Fruit fly (Drosophila melanogaster) whole organism, embryonic: Measurements from ENCODE around the gene Sec23.

Experiments used
- Abd-B ChIP-seq: fragments of 200-800 bp; sonication (Bioruptor generic); optimal IDR thresholded peaks from 2 replicates; lab custom pipeline; 2018; ENCODE audit warnings: missing biosample characterization, mild to moderate bottlenecking, missing genetic modification characterization, moderate library complexity
- Bdp1 ChIP-seq: fragments of 200-800 bp; sonication (Bioruptor generic); optimal IDR thresholded peaks from 3 replicates; lab custom pipeline; 2016; ENCODE audit warnings: missing biosample characterization, missing genetic modification characterization
- C15 ChIP-seq: fragments of 200-800 bp; sonication (Bioruptor generic); IDR thresholded peaks from 3 replicates; pipeline ENCODE4 v1.3.6; 2022; ENCODE audit warnings: missing biosample characterization, missing genetic modification characterization
- CG10209 ChIP-seq: fragments of 200-800 bp; sonication (Bioruptor generic); optimal IDR thresholded peaks from 3 replicates; lab custom pipeline; 2017; ENCODE audit warnings: missing biosample characterization, mild to moderate bottlenecking, missing genetic modification characterization, missing genetic modification reagents
- CG10979 ChIP-seq: fragments of 200-800 bp; sonication (Bioruptor generic); optimal IDR thresholded peaks from 2 replicates; lab custom pipeline; 2018; ENCODE audit warnings: missing biosample characterization, mild to moderate bottlenecking, missing genetic modification characterization, moderate library complexity
- CG11560 ChIP-seq: fragments of 200-800 bp; sonication (Bioruptor generic); IDR thresholded peaks from 3 replicates; pipeline ENCODE4 v1.3.6; 2022; ENCODE audit warnings: missing biosample characterization, missing genetic modification characterization
- CG12071 ChIP-seq: fragments of 200-800 bp; sonication (Bioruptor generic); optimal IDR thresholded peaks from 3 replicates; lab custom pipeline; 2018; ENCODE audit warnings: missing biosample characterization, mild to moderate bottlenecking, missing genetic modification characterization
- CG12155 ChIP-seq: fragments of 200-800 bp; sonication (Bioruptor generic); optimal IDR thresholded peaks from 3 replicates; lab custom pipeline; 2016; ENCODE audit warnings: missing biosample characterization, missing genetic modification characterization
- CG12769 ChIP-seq: fragments of 200-800 bp; sonication (Bioruptor generic); optimal IDR thresholded peaks from 2 replicates; lab custom pipeline; 2019; ENCODE audit warnings: missing biosample characterization, mild to moderate bottlenecking, missing genetic modification characterization, moderate library complexity
- CG14667 ChIP-seq: fragments of 200-800 bp; sonication (Bioruptor generic); IDR thresholded peaks from 2 replicates; pipeline ENCODE4 v1.3.6; 2022; ENCODE audit warnings: missing biosample characterization, missing genetic modification characterization
- CG16815 ChIP-seq: fragments of 200-800 bp; sonication (Bioruptor generic); optimal IDR thresholded peaks from 3 replicates; lab custom pipeline; 2017; ENCODE audit warnings: missing biosample characterization, mild to moderate bottlenecking, missing genetic modification characterization
- CG2889 ChIP-seq: fragments of 200-800 bp; sonication (Bioruptor generic); IDR thresholded peaks from 3 replicates; pipeline ENCODE4 v1.3.6; 2022; ENCODE audit warnings: missing biosample characterization, missing genetic modification characterization
- CG30020 ChIP-seq: fragments of 200-800 bp; optimal IDR thresholded peaks from 2 replicates; lab custom pipeline; 2019; ENCODE audit warnings: missing biosample characterization, mild to moderate bottlenecking, missing genetic modification characterization, moderate library complexity
- CG32532 ChIP-seq: fragments of 200-800 bp; sonication (Bioruptor generic); IDR thresholded peaks from 2 replicates; pipeline ENCODE4 v1.3.6; 2022; ENCODE audit warnings: missing biosample characterization, missing genetic modification characterization
- CG3838 ChIP-seq: fragments of 200-800 bp; sonication (Bioruptor generic); optimal IDR thresholded peaks from 3 replicates; lab custom pipeline; 2016; ENCODE audit warnings: missing biosample characterization, missing genetic modification characterization
- CG4854 ChIP-seq: fragments of 200-800 bp; sonication (Bioruptor generic); optimal IDR thresholded peaks from 2 replicates; lab custom pipeline; 2016; ENCODE audit warnings: missing biosample characterization, missing genetic modification characterization, inconsistent platforms
- CG5180 ChIP-seq: fragments of 200-800 bp; sonication (Bioruptor generic); optimal IDR thresholded peaks from 3 replicates; lab custom pipeline; 2017; ENCODE audit warnings: missing biosample characterization, missing genetic modification characterization, mild to moderate bottlenecking, moderate library complexity, missing genetic modification reagents
- CG5953 ChIP-seq: fragments of 200-800 bp; sonication (Bioruptor generic); IDR thresholded peaks from 2 replicates; pipeline ENCODE4 v1.3.6; 2022; ENCODE audit warnings: missing biosample characterization, missing genetic modification characterization
- CG6689 ChIP-seq: fragments of 200-800 bp; sonication (Bioruptor generic); IDR thresholded peaks from 2 replicates; pipeline ENCODE4 v1.3.6; 2022; ENCODE audit warnings: missing biosample characterization, missing genetic modification characterization
- CG7271 ChIP-seq: fragments of 200-800 bp; sonication (Bioruptor generic); optimal IDR thresholded peaks from 2 replicates; lab custom pipeline; 2018; ENCODE audit warnings: missing biosample characterization, mild to moderate bottlenecking, missing genetic modification characterization, moderate library complexity
- CG7745 ChIP-seq: fragments of 200-800 bp; sonication (Bioruptor generic); optimal IDR thresholded peaks from 2 replicates; lab custom pipeline; 2018; ENCODE audit warnings: missing biosample characterization, mild to moderate bottlenecking, missing genetic modification characterization, moderate library complexity
- CG7839 ChIP-seq: fragments of 200-800 bp; sonication (Bioruptor generic); optimal IDR thresholded peaks from 3 replicates; lab custom pipeline; 2018; ENCODE audit warnings: missing biosample characterization, mild to moderate bottlenecking, missing genetic modification characterization, moderate library complexity
- Ets65A ChIP-seq: fragments of 200-800 bp; sonication (Bioruptor generic); peaks from one replicate; lab custom pipeline; 2016; ENCODE audit warnings: missing biosample characterization, missing genetic modification characterization
- Gsc ChIP-seq: fragments of 200-800 bp; sonication (Bioruptor generic); IDR thresholded peaks from 2 replicates; pipeline ENCODE4 v1.3.6; 2022; ENCODE audit warnings: missing biosample characterization, missing genetic modification characterization
- Hr78 ChIP-seq, 2 experiments: fragments of 200-800 bp in 1 of 2; fragments of >200 bp in 1 of 2; sonication (Bioruptor generic) in 1 of 2; optimal IDR thresholded peaks; 2 replicates each; lab custom pipeline; 2017 to 2019; ENCODE audit warnings: missing biosample characterization in 2 of 2, missing genetic modification characterization in 2 of 2, mild to moderate bottlenecking in 1 of 2, moderate library complexity in 1 of 2
- Lim3 ChIP-seq: fragments of 200-800 bp; sonication (Bioruptor generic); IDR thresholded peaks from 2 replicates; pipeline ENCODE4 v1.3.6; 2022; ENCODE audit warnings: missing biosample characterization, missing genetic modification characterization
- MESR4 ChIP-seq: fragments of 200-800 bp; sonication (Bioruptor generic); optimal IDR thresholded peaks from 2 replicates; lab custom pipeline; 2018; ENCODE audit warnings: missing biosample characterization, mild to moderate bottlenecking, missing genetic modification characterization, moderate library complexity
- Mrtf ChIP-seq: fragments of 200-800 bp; sonication (Bioruptor generic); IDR thresholded peaks from 3 replicates; pipeline ENCODE4 v1.3.6; 2022; ENCODE audit warnings: missing biosample characterization, missing genetic modification characterization
- Nf-YA ChIP-seq: fragments of 200-800 bp; sonication (Bioruptor generic); IDR thresholded peaks from 2 replicates; pipeline ENCODE4 v1.3.6; 2022; ENCODE audit warnings: missing biosample characterization, missing genetic modification characterization
- Rfx ChIP-seq: fragments of 200-800 bp; sonication (Bioruptor generic); IDR thresholded peaks from 2 replicates; pipeline ENCODE4 v1.3.6; 2022; ENCODE audit warnings: missing biosample characterization, missing genetic modification characterization
- ab ChIP-seq: fragments of 200-800 bp; sonication (Bioruptor generic); optimal IDR thresholded peaks from 2 replicates; lab custom pipeline; 2016; ENCODE audit warnings: missing biosample characterization, missing genetic modification characterization
- amos ChIP-seq: fragments of 200-800 bp; sonication (Bioruptor generic); IDR thresholded peaks from 2 replicates; pipeline ENCODE4 v1.3.6; 2022; ENCODE audit warnings: missing biosample characterization, missing genetic modification characterization; ENCODE audit not compliant: partially characterized antibody
- cg ChIP-seq: fragments of 200-800 bp; sonication (Bioruptor generic); optimal IDR thresholded peaks from 3 replicates; lab custom pipeline; 2019; ENCODE audit warnings: missing biosample characterization, mild to moderate bottlenecking, missing genetic modification characterization, moderate library complexity
- croc ChIP-seq: fragments of 200-800 bp; sonication (Bioruptor generic); conservative IDR thresholded peaks from 3 replicates; pipeline ENCODE4 v1.3.6; 2022; ENCODE audit warnings: missing biosample characterization, missing genetic modification characterization
- dimm ChIP-seq: fragments of 200-800 bp; sonication (Bioruptor generic); IDR thresholded peaks from 2 replicates; pipeline ENCODE4 v1.3.6; 2022; ENCODE audit warnings: missing biosample characterization, missing genetic modification characterization
- dmrt11E ChIP-seq: fragments of 200-800 bp; sonication (Bioruptor generic); optimal IDR thresholded peaks from 3 replicates; lab custom pipeline; 2018; ENCODE audit warnings: missing biosample characterization, mild to moderate bottlenecking, missing genetic modification characterization, moderate library complexity
- en ChIP-seq: fragments of 200-800 bp; sonication (Bioruptor generic); optimal IDR thresholded peaks from 2 replicates; lab custom pipeline; 2016; ENCODE audit warnings: missing biosample characterization, missing genetic modification characterization
- fu2 ChIP-seq: fragments of 200-800 bp; sonication (Bioruptor generic); optimal IDR thresholded peaks from 2 replicates; lab custom pipeline; 2016; ENCODE audit warnings: missing biosample characterization, missing genetic modification characterization
- gfzf ChIP-seq: fragments of 200-800 bp; sonication (Bioruptor generic); optimal IDR thresholded peaks from 2 replicates; lab custom pipeline; 2016; ENCODE audit warnings: missing biosample characterization, mild to moderate bottlenecking, missing genetic modification characterization, moderate library complexity
- klu ChIP-seq: fragments of 200-800 bp; sonication (Bioruptor generic); IDR thresholded peaks from 2 replicates; pipeline ENCODE4 v1.3.6; 2022; ENCODE audit warnings: missing biosample characterization, missing genetic modification characterization
- knrl ChIP-seq: fragments of 200-800 bp; sonication (Bioruptor generic); IDR thresholded peaks from 3 replicates; pipeline ENCODE4 v1.3.6; 2022; ENCODE audit warnings: missing biosample characterization, missing genetic modification characterization; ENCODE audit not compliant: partially characterized antibody
- lov ChIP-seq, 2 experiments: fragments of 200-800 bp in 1 of 2; fragments of >200 bp in 1 of 2; sonication (Bioruptor generic) in 1 of 2; IDR thresholded peaks in 1 of 2; optimal IDR thresholded peaks in 1 of 2; 2 replicates in 1 of 2; 3 replicates in 1 of 2; pipeline versions ENCODE4 v1.3.6 to Lab custom; 2017 to 2022; ENCODE audit warnings: missing biosample characterization in 1 of 2, missing genetic modification characterization in 1 of 2
- nerfin-1 ChIP-seq: fragments of 200-800 bp; sonication (Bioruptor generic); optimal IDR thresholded peaks from 3 replicates; lab custom pipeline; 2019; ENCODE audit warnings: missing biosample characterization, mild to moderate bottlenecking, missing genetic modification characterization, moderate library complexity
- nmo ChIP-seq: fragments of 200-800 bp; sonication (Bioruptor generic); optimal IDR thresholded peaks from 2 replicates; lab custom pipeline; 2018; ENCODE audit warnings: missing biosample characterization, mild to moderate bottlenecking, missing genetic modification characterization, moderate library complexity
- psq ChIP-seq: fragments of 200-800 bp; sonication (Bioruptor generic); optimal IDR thresholded peaks from 2 replicates; lab custom pipeline; 2017; ENCODE audit warnings: missing biosample characterization, missing genetic modification characterization
- sisA ChIP-seq: fragments of 200-800 bp; sonication (Bioruptor generic); IDR thresholded peaks from 2 replicates; pipeline ENCODE4 v1.3.6; 2022; ENCODE audit warnings: missing biosample characterization, missing genetic modification characterization
- tgo ChIP-seq: fragments of 200-800 bp; sonication (Bioruptor generic); IDR thresholded peaks from 3 replicates; pipeline ENCODE4 v1.3.6; 2022; ENCODE audit warnings: missing biosample characterization, missing genetic modification characterization
- tll ChIP-seq, 2 experiments: fragments of 200-800 bp in 1 of 2; fragments of >200 bp in 1 of 2; sonication (Bioruptor generic) in 1 of 2; optimal IDR thresholded peaks; 2 replicates each; lab custom pipeline; 2017 to 2019; ENCODE audit warnings: missing biosample characterization in 2 of 2, missing genetic modification characterization in 2 of 2, mild to moderate bottlenecking in 1 of 2, moderate library complexity in 1 of 2
- trem ChIP-seq: fragments of 200-800 bp; optimal IDR thresholded peaks from 3 replicates; lab custom pipeline; 2019; ENCODE audit warnings: missing biosample characterization, mild to moderate bottlenecking, missing genetic modification characterization, moderate library complexity
- unc-4 ChIP-seq: fragments of 200-800 bp; sonication (Bioruptor generic); IDR thresholded peaks from 2 replicates; pipeline ENCODE4 v1.3.6; 2022; ENCODE audit warnings: missing biosample characterization, missing genetic modification characterization; ENCODE audit not compliant: partially characterized antibody
- wdn ChIP-seq: fragments of 200-800 bp; sonication (Bioruptor generic); IDR thresholded peaks from 2 replicates; pipeline ENCODE4 v1.3.6; 2022; ENCODE audit warnings: missing biosample characterization, missing genetic modification characterization

Gene Sec23

dm6 chr3R:5659829-5660197 is 10.9 kb downstream of the Sec23 start, which contains the start of gene CG2182 (continued):
- TF ChIP-seq CG7271 (tag; lab: Kevin White, UChicago), result no peak
- no peak for TF ChIP-seq Nf-YA
- TF ChIP-seq CG12071 (GFP tag; lab: Kevin White, UChicago), result no peak
- TF ChIP-seq tgo (GFP tag; lab: Robert Waterston, UW), result no peak
- TF ChIP-seq trem (tag; lab: Kevin White, UChicago), result peak; percentile 33
- TF ChIP-seq CG7839, result no peak
- TF ChIP-seq CG10979, result no peak
- no peak for TF ChIP-seq Ets65A (GFP tag; lab: Kevin White, UChicago)
- TF ChIP-seq klu (GFP tag; lab: Robert Waterston, UW), result no peak
- TF ChIP-seq amos (GFP tag; lab: Robert Waterston, UW), result peak; percentile 86
- TF ChIP-seq CG2889 (GFP tag; lab: Robert Waterston, UW), result no peak
- no peak for TF ChIP-seq croc (GFP tag; lab: Robert Waterston, UW)
- TF ChIP-seq Gsc (GFP tag; lab: Robert Waterston, UW), result no peak
- no peak for TF ChIP-seq dmrt11E (tag; lab: Kevin White, UChicago)
- no peak for TF ChIP-seq MESR4 (GFP tag; lab: Kevin White, UChicago)
- no peak for TF ChIP-seq ab
- TF ChIP-seq CG5180 (GFP tag; lab: Kevin White, UChicago), result no peak
- TF ChIP-seq CG10209 (GFP tag; lab: Kevin White, UChicago), result no peak
- TF ChIP-seq CG4854, result no peak
- no peak for TF ChIP-seq Abd-B (GFP tag; lab: Kevin White, UChicago)
- TF ChIP-seq CG14667 (GFP tag; lab: Robert Waterston, UW), result no peak
- no peak for TF ChIP-seq CG5953 (GFP tag; lab: Robert Waterston, UW)
- no peak for TF ChIP-seq nerfin-1 (tag; lab: Kevin White, UChicago)
- peak; percentile 52 for TF ChIP-seq Rfx (GFP tag; lab: Robert Waterston, UW)
- no peak for TF ChIP-seq CG12769 (tag; lab: Kevin White, UChicago)
- no peak for TF ChIP-seq cg
- no peak for TF ChIP-seq fu2
- TF ChIP-seq CG11560 (tag; lab: Robert Waterston, UW), result no peak
- TF ChIP-seq gfzf, result peak; percentile 19
- TF ChIP-seq Bdp1 (GFP tag; lab: Kevin White, UChicago), result no peak
- no peak for TF ChIP-seq CG30020 (tag; lab: Kevin White, UChicago)
- TF ChIP-seq Mrtf (GFP tag; lab: Robert Waterston, UW), result no peak
- no peak for TF ChIP-seq CG7745 (tag; lab: Kevin White, UChicago)
- no peak for TF ChIP-seq wdn (GFP tag; lab: Robert Waterston, UW)
- no peak for TF ChIP-seq lov (optimal IDR thresholded peaks at IDR 0.05; lab: Kevin White, UChicago)
- TF ChIP-seq lov (GFP tag; IDR thresholded peaks at IDR 0.05; lab: Robert Waterston, UW), result no peak
- TF ChIP-seq CG32532 (GFP tag; lab: Robert Waterston, UW), result no peak
- TF ChIP-seq psq, result no peak
- TF ChIP-seq CG6689 (GFP tag; lab: Robert Waterston, UW), result 0 out of 2 replicates have a peak, but pooled peaks have one; percentile 5
- TF ChIP-seq en (GFP tag; lab: Kevin White, UChicago), result no peak
- no peak for TF ChIP-seq C15 (GFP tag; lab: Robert Waterston, UW)
- no peak for TF ChIP-seq Lim3 (GFP tag; lab: Robert Waterston, UW)
- TF ChIP-seq CG16815 (GFP tag; lab: Kevin White, UChicago), result no peak
- TF ChIP-seq sisA (GFP tag; lab: Robert Waterston, UW), result no peak
- no peak for TF ChIP-seq nmo (GFP tag; lab: Kevin White, UChicago)
- TF ChIP-seq Hr78 (GFP tag; optimal IDR thresholded peaks at IDR 0.05; lab: Kevin White, UChicago), result no peak
- no peak for TF ChIP-seq CG3838 (GFP tag; lab: Kevin White, UChicago)
- no peak for TF ChIP-seq dimm
- TF ChIP-seq unc-4 (GFP tag; lab: Robert Waterston, UW), result peak; percentile 9
- no peak for TF ChIP-seq tll (GFP tag; optimal IDR thresholded peaks at IDR 0.05; lab: Kevin White, UChicago)
- no peak; the same call in 1 of the 3 replicates for TF ChIP-seq knrl (GFP tag; lab: Robert Waterston, UW)
- TF ChIP-seq CG12155 (GFP tag; lab: Kevin White, UChicago), result no peak
